Fruit fly (Drosophila melanogaster): ENCODE data around the gene Gas41.

Gas41 gene

dm6 chr2L:6918517-6919202, 31.3 kb downstream of the Gas41 start, which contains the start of gene nop5 (continued):
- TF ChIP-seq corto (GFP tag; optimal IDR thresholded peaks at IDR 0.05) (no peak), CG3281 (GFP tag; optimal IDR thresholded peaks at IDR 0.05) (peak; percentile 84), CG15514 (GFP tag; optimal IDR thresholded peaks at IDR 0.05) (peak; percentile 27), CG12659 (GFP tag; optimal IDR thresholded peaks at IDR 0.05) (peak; percentile 85), cas (GFP tag; IDR thresholded peaks at IDR 0.05) (no peak), CG6272 (GFP tag; IDR thresholded peaks at IDR 0.05) (no peak), CG30020 (tag; optimal IDR thresholded peaks at IDR 0.05) (peak; percentile 50), Sin3A (optimal IDR thresholded peaks at IDR 0.05) (peak; percentile 19), CG10321 (GFP tag; IDR thresholded peaks at IDR 0.05) (no peak), CG33213 (GFP tag; optimal IDR thresholded peaks at IDR 0.05) (no peak), br (optimal IDR thresholded peaks at IDR 0.05) (no peak), CG7357 (GFP tag; IDR thresholded peaks at IDR 0.05) (no peak), CG7556 (GFP tag; optimal IDR thresholded peaks at IDR 0.05) (peak; percentile 84), yki (optimal IDR thresholded peaks at IDR 0.05) (no peak), fd64A (GFP tag; optimal IDR thresholded peaks at IDR 0.05) (no peak), Dfd (GFP tag; optimal IDR thresholded peaks at IDR 0.05) (no peak), Elba2 (GFP tag; optimal IDR thresholded peaks at IDR 0.05) (no peak), bab2 (GFP tag; optimal IDR thresholded peaks at IDR 0.05) (no peak), CG7372 (GFP tag; IDR thresholded peaks at IDR 0.05) (no peak), CG10431 (GFP tag; optimal IDR thresholded peaks at IDR 0.05) (peak; percentile 81), Bdp1 (GFP tag; optimal IDR thresholded peaks at IDR 0.05) (no peak), lmd (GFP tag; IDR thresholded peaks at IDR 0.05) (peak; percentile 37; the same call in 1 of the 2 replicates), Oaz (GFP tag; IDR thresholded peaks at IDR 0.05) (no peak), CG31365 (tag; optimal IDR thresholded peaks at IDR 0.05) (no peak), row (GFP tag; IDR thresholded peaks at IDR 0.05) (peak; percentile 95), toy (GFP tag; IDR thresholded peaks at IDR 0.05) (no peak), CG14710 (tag; optimal IDR thresholded peaks at IDR 0.05) (peak; percentile 79), gsb (GFP tag; IDR thresholded peaks at IDR 0.05) (no peak), dati (GFP tag; IDR thresholded peaks at IDR 0.05) (no peak), h (optimal IDR thresholded peaks at IDR 0.05) (no peak), CG9797 (GFP tag; optimal IDR thresholded peaks at IDR 0.05) (no peak), Hr39 (optimal IDR thresholded peaks at IDR 0.05) (no peak), Lpt (GFP tag; optimal IDR thresholded peaks at IDR 0.05) (no peak), Pdp1 (GFP tag; optimal IDR thresholded peaks at IDR 0.05) (no peak), pfk (GFP tag; optimal IDR thresholded peaks at IDR 0.05) (peak; percentile 15), Dip3 (GFP tag; optimal IDR thresholded peaks at IDR 0.05) (no peak), Neu2 (GFP tag; optimal IDR thresholded peaks at IDR 0.05; ENCODE audit: borderline replicate concordance) (no peak), Hey (tag; optimal IDR thresholded peaks at IDR 0.05) (no peak), CG10462 (GFP tag; optimal IDR thresholded peaks at IDR 0.05) (no peak), onecut (GFP tag; IDR thresholded peaks at IDR 0.05) (0 out of 2 replicates have a peak, but pooled peaks have one; percentile 4), C15 (GFP tag; IDR thresholded peaks at IDR 0.05) (no peak), CG10565 (GFP tag; optimal IDR thresholded peaks at IDR 0.05) (no peak), grn (GFP tag; optimal IDR thresholded peaks at IDR 0.05) (no peak), mirr (GFP tag; optimal IDR thresholded peaks at IDR 0.05) (no peak), CG17568 (GFP tag; optimal IDR thresholded peaks at IDR 0.05) (no peak), Spps (tag; optimal IDR thresholded peaks at IDR 0.05) (no peak), CG16863 (GFP tag; optimal IDR thresholded peaks at IDR 0.05) (no peak), CG4404 (GFP tag; IDR thresholded peaks at IDR 0.05) (no peak), Blimp-1 (GFP tag; optimal IDR thresholded peaks at IDR 0.05) (no peak), Fer1 (GFP tag; optimal IDR thresholded peaks at IDR 0.05) (peak; percentile 78), Atf-2 (GFP tag; optimal IDR thresholded peaks at IDR 0.05) (no peak), pita (GFP tag; optimal IDR thresholded peaks at IDR 0.05) (no peak), CG31224 (GFP tag; IDR thresholded peaks at IDR 0.05) (no peak)

Data from whole organism, embryonic.